Fruit fly (Drosophila melanogaster) whole organism, embryonic: ENCODE results near the gene Pgant35A.

Source experiments
- C15 ChIP-seq: fragments of 200-800 bp; sonication (Bioruptor generic); IDR thresholded peaks from 3 replicates; pipeline ENCODE4 v1.3.6; 2022; ENCODE audit warnings: missing biosample characterization, missing genetic modification characterization
- CG10209 ChIP-seq: fragments of 200-800 bp; sonication (Bioruptor generic); optimal IDR thresholded peaks from 3 replicates; lab custom pipeline; 2017; ENCODE audit warnings: missing biosample characterization, mild to moderate bottlenecking, missing genetic modification characterization, missing genetic modification reagents
- CG12219 ChIP-seq: fragments of 200-800 bp; sonication (Bioruptor generic); optimal IDR thresholded peaks from 3 replicates; lab custom pipeline; 2018; ENCODE audit warnings: missing biosample characterization, mild to moderate bottlenecking, missing genetic modification characterization
- CG12391 ChIP-seq: fragments of 200-800 bp; sonication (Bioruptor generic); optimal IDR thresholded peaks from 3 replicates; lab custom pipeline; 2018; ENCODE audit warnings: missing biosample characterization, mild to moderate bottlenecking, missing genetic modification characterization, moderate library complexity
- CG12744 ChIP-seq: fragments of 200-800 bp; sonication (Bioruptor generic); optimal IDR thresholded peaks from 2 replicates; lab custom pipeline; 2016; ENCODE audit warnings: missing biosample characterization, missing genetic modification characterization
- CG13424 ChIP-seq: fragments of 200-800 bp; sonication (Bioruptor generic); optimal IDR thresholded peaks from 2 replicates; lab custom pipeline; 2019; ENCODE audit warnings: missing biosample characterization, mild to moderate bottlenecking, missing genetic modification characterization, moderate library complexity
- CG14710 ChIP-seq: fragments of 200-800 bp; sonication (Bioruptor generic); optimal IDR thresholded peaks from 3 replicates; lab custom pipeline; 2019; ENCODE audit warnings: missing biosample characterization, mild to moderate bottlenecking, missing genetic modification characterization, moderate library complexity
- CG15269 ChIP-seq: fragments of 200-800 bp; sonication (Bioruptor generic); optimal IDR thresholded peaks from 2 replicates; lab custom pipeline; 2018; ENCODE audit warnings: missing biosample characterization, mild to moderate bottlenecking, missing genetic modification characterization, moderate library complexity
- CG1603 ChIP-seq: fragments of 200-800 bp; sonication (Bioruptor generic); optimal IDR thresholded peaks from 2 replicates; lab custom pipeline; 2019; ENCODE audit warnings: missing biosample characterization, mild to moderate bottlenecking, missing genetic modification characterization, moderate library complexity
- CG16815 ChIP-seq: fragments of 200-800 bp; sonication (Bioruptor generic); optimal IDR thresholded peaks from 3 replicates; lab custom pipeline; 2017; ENCODE audit warnings: missing biosample characterization, mild to moderate bottlenecking, missing genetic modification characterization
- CG17328 ChIP-seq: fragments of 200-800 bp; sonication (Bioruptor generic); IDR thresholded peaks from 2 replicates; pipeline ENCODE4 v1.3.6; 2022; ENCODE audit warnings: missing biosample characterization, missing genetic modification characterization
- CG17361 ChIP-seq: fragments of 200-800 bp; sonication (Bioruptor generic); IDR thresholded peaks from 3 replicates; pipeline ENCODE4 v1.3.6; 2022; ENCODE audit warnings: missing biosample characterization, missing genetic modification characterization
- CG2678 ChIP-seq: fragments of 200-800 bp; sonication (Bioruptor generic); optimal IDR thresholded peaks from 3 replicates; lab custom pipeline; 2019; ENCODE audit warnings: missing biosample characterization, mild to moderate bottlenecking, missing genetic modification characterization, moderate library complexity
- CG31441 ChIP-seq: fragments of 200-800 bp; sonication (Bioruptor generic); IDR thresholded peaks from 2 replicates; pipeline ENCODE4 v1.3.6; 2022; ENCODE audit warnings: missing biosample characterization, missing genetic modification characterization
- CG33213 ChIP-seq: fragments of 200-800 bp; sonication (Bioruptor generic); optimal IDR thresholded peaks from 3 replicates; lab custom pipeline; 2016; ENCODE audit warnings: missing biosample characterization, missing genetic modification characterization
- CG4424 ChIP-seq: fragments of 200-800 bp; sonication (Bioruptor generic); optimal IDR thresholded peaks from 3 replicates; lab custom pipeline; 2016; ENCODE audit warnings: missing biosample characterization, missing genetic modification characterization
- CG6254 ChIP-seq: fragments of 200-800 bp; sonication (Bioruptor generic); optimal IDR thresholded peaks from 3 replicates; lab custom pipeline; 2017; ENCODE audit warnings: mild to moderate bottlenecking, missing biosample characterization, missing genetic modification reagents, missing genetic modification characterization
- CG6854 ChIP-seq: fragments of 200-800 bp; sonication (Bioruptor generic); optimal IDR thresholded peaks from 3 replicates; lab custom pipeline; 2017; ENCODE audit warnings: missing biosample characterization, mild to moderate bottlenecking, missing genetic modification characterization
- CG7271 ChIP-seq: fragments of 200-800 bp; sonication (Bioruptor generic); optimal IDR thresholded peaks from 2 replicates; lab custom pipeline; 2018; ENCODE audit warnings: missing biosample characterization, mild to moderate bottlenecking, missing genetic modification characterization, moderate library complexity
- CG8290 ChIP-seq, 3 experiments: fragments of 200-800 bp; sonication (Bioruptor generic); optimal IDR thresholded peaks; 2 replicates each; lab custom pipeline; 2016 to 2019; ENCODE audit warnings: missing biosample characterization in 3 of 3, missing genetic modification characterization in 3 of 3, mild to moderate bottlenecking in 2 of 3, moderate library complexity in 1 of 3
- Dip3 ChIP-seq: fragments of 200-800 bp; sonication (Bioruptor generic); optimal IDR thresholded peaks from 3 replicates; lab custom pipeline; 2016; ENCODE audit warnings: missing biosample characterization, missing genetic modification characterization
- Doc2 ChIP-seq: fragments of 200-800 bp; sonication (Bioruptor generic); IDR thresholded peaks from 2 replicates; pipeline ENCODE4 v1.3.6; 2022; ENCODE audit warnings: missing biosample characterization, missing genetic modification characterization
- Elba2 ChIP-seq: fragments of 200-800 bp; sonication (Bioruptor generic); optimal IDR thresholded peaks from 3 replicates; lab custom pipeline; 2016; ENCODE audit warnings: missing biosample characterization, missing genetic modification characterization
- Med ChIP-seq: fragments of 200-800 bp; sonication (Bioruptor generic); peaks from one replicate; lab custom pipeline; 2016; ENCODE audit warnings: missing biosample characterization, missing genetic modification characterization, mild to moderate bottlenecking, inconsistent platforms, moderate library complexity
- NC2α ChIP-seq: fragments of 200-800 bp; sonication (Bioruptor generic); optimal IDR thresholded peaks from 2 replicates; lab custom pipeline; 2016; ENCODE audit warnings: missing biosample characterization, missing genetic modification characterization
- Nf-YB ChIP-seq: fragments of 200-800 bp; sonication (Bioruptor generic); optimal IDR thresholded peaks from 3 replicates; lab custom pipeline; 2019; ENCODE audit warnings: missing biosample characterization, mild to moderate bottlenecking, missing genetic modification characterization, moderate library complexity
- Oli ChIP-seq: fragments of 200-800 bp; sonication (Bioruptor generic); optimal IDR thresholded peaks from 2 replicates; lab custom pipeline; 2018; ENCODE audit warnings: missing biosample characterization, mild to moderate bottlenecking, missing genetic modification characterization, moderate library complexity
- Rx ChIP-seq: fragments of 200-800 bp; sonication (Bioruptor generic); IDR thresholded peaks from 2 replicates; pipeline ENCODE4 v1.3.6; 2022; ENCODE audit warnings: missing biosample characterization, missing genetic modification characterization
- Trl ChIP-seq, 3 experiments: fragments of >200 bp in 2 of 3; fragments of 200-800 bp in 1 of 3; sonication (Bioruptor generic) in 1 of 3; optimal IDR thresholded peaks; 2 replicates in 1 of 3; 3 replicates in 2 of 3; lab custom pipeline; 2016 to 2017; ENCODE audit warnings: missing biosample characterization in 1 of 3, missing genetic modification characterization in 1 of 3
- ac ChIP-seq: fragments of 200-800 bp; sonication (Bioruptor generic); optimal IDR thresholded peaks from 3 replicates; lab custom pipeline; 2017; ENCODE audit warnings: missing biosample characterization, mild to moderate bottlenecking, missing genetic modification characterization
- az2 ChIP-seq: fragments of 200-800 bp; sonication (Bioruptor generic); optimal IDR thresholded peaks from 3 replicates; lab custom pipeline; 2016; ENCODE audit warnings: missing biosample characterization, missing genetic modification characterization
- cato ChIP-seq: fragments of 200-800 bp; sonication (Bioruptor generic); optimal IDR thresholded peaks from 2 replicates; lab custom pipeline; 2016; ENCODE audit warnings: missing biosample characterization, missing genetic modification characterization, borderline replicate concordance
- chif ChIP-seq, 2 experiments: fragments of 200-800 bp; sonication (Bioruptor generic); optimal IDR thresholded peaks; 3 replicates each; lab custom pipeline; 2016; ENCODE audit warnings: missing biosample characterization in 2 of 2, missing genetic modification characterization in 2 of 2
- chinmo ChIP-seq: fragments of 200-800 bp; sonication (Bioruptor generic); IDR thresholded peaks from 4 replicates; pipeline ENCODE4 v1.3.6; 2022; ENCODE audit warnings: missing biosample characterization, missing genetic modification characterization; ENCODE audit not compliant: partially characterized antibody
- croc ChIP-seq: fragments of 200-800 bp; sonication (Bioruptor generic); conservative IDR thresholded peaks from 3 replicates; pipeline ENCODE4 v1.3.6; 2022; ENCODE audit warnings: missing biosample characterization, missing genetic modification characterization
- danr ChIP-seq: fragments of 200-800 bp; sonication (Bioruptor generic); IDR thresholded peaks from 2 replicates; pipeline ENCODE4 v1.3.6; 2022; ENCODE audit warnings: missing biosample characterization, missing genetic modification characterization
- fd96Cb ChIP-seq: fragments of 200-800 bp; sonication (Bioruptor generic); optimal IDR thresholded peaks from 2 replicates; lab custom pipeline; 2018; ENCODE audit warnings: missing biosample characterization, mild to moderate bottlenecking, missing genetic modification characterization, moderate library complexity
- grau ChIP-seq: fragments of 200-800 bp; optimal IDR thresholded peaks from 3 replicates; lab custom pipeline; 2019; ENCODE audit warnings: missing biosample characterization, mild to moderate bottlenecking, missing genetic modification characterization, moderate library complexity
- jumu ChIP-seq: fragments of 200-800 bp; sonication (Bioruptor generic); optimal IDR thresholded peaks from 3 replicates; lab custom pipeline; 2016; ENCODE audit warnings: missing biosample characterization, missing genetic modification characterization
- nom ChIP-seq: fragments of 200-800 bp; sonication (Bioruptor generic); optimal IDR thresholded peaks from 2 replicates; lab custom pipeline; 2017; ENCODE audit warnings: missing biosample characterization, missing genetic modification characterization, mild to moderate bottlenecking, moderate library complexity, missing genetic modification reagents
- phol ChIP-seq: fragments of 200-800 bp; sonication (Bioruptor generic); optimal IDR thresholded peaks from 3 replicates; lab custom pipeline; 2018; ENCODE audit warnings: missing biosample characterization, mild to moderate bottlenecking, missing genetic modification characterization, moderate library complexity
- prd ChIP-seq, 3 experiments: fragments of >200 bp in 2 of 3; fragments of 200-800 bp in 1 of 3; sonication (Bioruptor generic) in 1 of 3; optimal IDR thresholded peaks in 2 of 3; IDR thresholded peaks in 1 of 3; 2 replicates in 2 of 3; 3 replicates in 1 of 3; pipeline versions ENCODE4 v1.3.6 to Lab custom; 2017 to 2022; ENCODE audit warnings: missing biosample characterization in 1 of 3, missing genetic modification characterization in 1 of 3
- row ChIP-seq: fragments of 200-800 bp; sonication (Bioruptor generic); IDR thresholded peaks from 3 replicates; pipeline ENCODE4 v1.3.6; 2022; ENCODE audit warnings: missing biosample characterization, missing genetic modification characterization
- sens ChIP-seq: fragments of 200-800 bp; sonication (Bioruptor generic); peaks from one replicate; lab custom pipeline; 2016; ENCODE audit warnings: missing biosample characterization, missing genetic modification characterization
- tio ChIP-seq: fragments of 200-800 bp; sonication (Bioruptor generic); optimal IDR thresholded peaks from 2 replicates; lab custom pipeline; 2017; ENCODE audit warnings: missing biosample characterization, missing genetic modification characterization, inconsistent platforms
- trem ChIP-seq: fragments of 200-800 bp; optimal IDR thresholded peaks from 3 replicates; lab custom pipeline; 2019; ENCODE audit warnings: missing biosample characterization, mild to moderate bottlenecking, missing genetic modification characterization, moderate library complexity
- vvl ChIP-seq: fragments of 200-800 bp; sonication (Bioruptor generic); IDR thresholded peaks from 2 replicates; pipeline ENCODE4 v1.3.6; 2022; ENCODE audit warnings: missing biosample characterization, missing genetic modification characterization

Pgant35A gene

DNA sequence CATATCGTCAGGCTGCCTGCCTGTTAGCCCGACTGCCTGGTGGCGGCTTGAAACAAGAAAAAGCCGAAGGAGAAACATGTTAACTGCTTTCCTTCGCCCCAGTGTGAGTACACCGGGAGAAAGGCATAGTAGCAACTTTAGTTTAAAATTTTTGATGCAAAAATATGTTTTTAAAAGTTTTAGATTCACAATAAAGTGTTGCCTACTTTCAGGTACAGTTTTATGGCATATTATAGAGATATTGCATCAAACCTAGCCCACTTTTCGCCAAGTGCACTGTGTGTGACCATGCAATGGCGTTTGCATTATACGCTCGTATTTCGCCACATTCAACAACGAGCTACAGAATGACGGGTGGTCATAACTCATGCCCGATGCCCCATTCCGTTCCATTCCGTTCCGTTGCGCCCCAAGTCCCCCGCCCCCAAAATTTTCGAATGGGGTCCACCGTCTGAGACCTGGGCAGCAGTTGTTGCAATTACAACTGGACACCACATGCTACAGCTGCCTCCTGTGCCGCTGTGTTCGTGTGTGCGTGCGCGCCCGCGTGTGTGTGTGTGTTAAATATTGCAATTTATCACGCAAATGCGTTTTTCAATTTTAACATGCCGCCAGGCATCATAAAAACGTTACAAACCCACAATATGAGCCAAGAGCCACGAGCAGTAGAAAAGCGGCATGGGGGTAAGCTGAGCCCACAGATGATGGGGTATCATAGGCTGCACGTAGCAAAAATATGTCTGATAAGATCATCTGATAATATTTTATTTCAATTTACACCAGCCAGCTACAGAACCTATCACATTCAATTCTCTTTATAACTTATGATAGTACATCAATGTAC is 11.1 kb downstream of the Pgant35A start (continued):
- peak; percentile 28 for TF ChIP-seq Elba2 (GFP tag; lab: Kevin White, UChicago)
- TF ChIP-seq Nf-YB (GFP tag; lab: Kevin White, UChicago) = no peak
- no peak for TF ChIP-seq CG33213
- TF ChIP-seq CG7271 (tag; lab: Kevin White, UChicago) = peak; percentile 57
- peak; percentile 11 for TF ChIP-seq CG12219 (GFP tag; lab: Kevin White, UChicago)
- TF ChIP-seq Med (GFP tag; lab: Kevin White, UChicago) = peak; percentile 48
- peak; percentile 53; the same call in 2 of the 3 replicates for TF ChIP-seq row (GFP tag; lab: Robert Waterston, UW)
- peak; percentile 33 for TF ChIP-seq CG6254 (GFP tag; lab: Kevin White, UChicago)
- TF ChIP-seq CG4424 (GFP tag; lab: Kevin White, UChicago) = peak; percentile 12
- peak; percentile 19 for TF ChIP-seq CG12391 (tag; lab: Kevin White, UChicago)
- no peak for TF ChIP-seq CG6854
- no peak for TF ChIP-seq danr
- no peak for TF ChIP-seq jumu
- TF ChIP-seq Rx (GFP tag; lab: Robert Waterston, UW) = peak; percentile 31; the same call in 1 of the 2 replicates
- TF ChIP-seq prd (optimal IDR thresholded peaks at IDR 0.05; lab: Kevin White, UChicago) = no peak
- peak; percentile 82 for TF ChIP-seq prd (GFP tag; IDR thresholded peaks at IDR 0.05; lab: Robert Waterston, UW)
- peak; percentile 39 for TF ChIP-seq CG17328 (GFP tag; lab: Robert Waterston, UW)
- TF ChIP-seq CG17361 = peak; percentile 57; the same call in 1 of the 3 replicates
- no peak for TF ChIP-seq Dip3 (GFP tag; lab: Kevin White, UChicago)
- TF ChIP-seq CG15269 (tag; lab: Kevin White, UChicago) = peak; percentile 26
- no peak for TF ChIP-seq ac
- peak; percentile 24 for TF ChIP-seq CG14710 (tag; lab: Kevin White, UChicago)
- TF ChIP-seq CG16815 (GFP tag; lab: Kevin White, UChicago) = no peak
- TF ChIP-seq nom (GFP tag; lab: Kevin White, UChicago) = peak; percentile 85
- TF ChIP-seq CG10209 (GFP tag; lab: Kevin White, UChicago) = peak; percentile 25
- 0 out of 4 replicates have a peak, but pooled peaks have one; percentile 8 for TF ChIP-seq chinmo (GFP tag; lab: Robert Waterston, UW)
- no peak for TF ChIP-seq CG8290 (GFP tag; optimal IDR thresholded peaks at IDR 0.05; lab: Kevin White, UChicago)
- TF ChIP-seq CG8290 (tag; optimal IDR thresholded peaks at IDR 0.05; lab: Kevin White, UChicago) = peak in 1 of 2 experiments; percentile 35
- TF ChIP-seq phol (tag; lab: Kevin White, UChicago) = peak; percentile 47
- TF ChIP-seq trem (tag; lab: Kevin White, UChicago) = peak; percentile 1
- peak; percentile 43 for TF ChIP-seq az2
- peak; percentile 45 for TF ChIP-seq Oli (tag; lab: Kevin White, UChicago)
- peak; percentile 4 for TF ChIP-seq CG13424
- peak; percentile 7 for TF ChIP-seq CG2678 (tag; lab: Kevin White, UChicago)
- TF ChIP-seq vvl (GFP tag; lab: Robert Waterston, UW) = peak; percentile 57; the same call in 1 of the 2 replicates
- peak; percentile 25 for TF ChIP-seq grau
- peak; percentile 41 for TF ChIP-seq fd96Cb (tag; lab: Kevin White, UChicago)
- TF ChIP-seq Doc2 (GFP tag; lab: Robert Waterston, UW) = no peak
- peak; percentile 45 to 52 for TF ChIP-seq chif (GFP tag; optimal IDR thresholded peaks at IDR 0.05; lab: Kevin White, UChicago)
- no peak for TF ChIP-seq croc (GFP tag; lab: Robert Waterston, UW)
- TF ChIP-seq sens (GFP tag; lab: Kevin White, UChicago) = peak; percentile 93
- TF ChIP-seq Trl (optimal IDR thresholded peaks at IDR 0.05; lab: Kevin White, UChicago) = no peak
- TF ChIP-seq Trl (GFP tag; optimal IDR thresholded peaks at IDR 0.05; lab: Kevin White, UChicago) = peak; percentile 23
- no peak for TF ChIP-seq NC2α
- TF ChIP-seq C15 (GFP tag; lab: Robert Waterston, UW) = no peak
- peak; percentile 62 for TF ChIP-seq CG1603 (tag; lab: Kevin White, UChicago)
- peak; percentile 13 for TF ChIP-seq CG12744 (GFP tag; lab: Kevin White, UChicago)
- TF ChIP-seq tio (GFP tag; lab: Kevin White, UChicago) = peak; percentile 36
- peak; percentile 35 for TF ChIP-seq cato (GFP tag; lab: Kevin White, UChicago)
- peak; percentile 67 for TF ChIP-seq CG31441 (GFP tag; lab: Robert Waterston, UW)
